Fruit fly (Drosophila melanogaster) whole organism, embryonic: ENCODE results near the gene CG5568.
A peak's percentile ranks its signal among the peaks of the same experiment; 100 is the strongest.

Source experiments
- Ada2b ChIP-seq: fragments of 200-800 bp; sonication (Bioruptor generic); IDR thresholded peaks from 2 replicates; pipeline ENCODE4 v1.3.6; 2022; ENCODE audit warnings: missing biosample characterization, missing genetic modification characterization
- Atf6 ChIP-seq: fragments of 200-800 bp; sonication (Bioruptor generic); IDR thresholded peaks from 2 replicates; pipeline ENCODE4 v1.3.6; 2022; ENCODE audit warnings: missing biosample characterization, missing genetic modification characterization
- BtbVII ChIP-seq: fragments of 200-800 bp; sonication (Bioruptor generic); optimal IDR thresholded peaks from 3 replicates; lab custom pipeline; 2017; ENCODE audit warnings: missing biosample characterization, mild to moderate bottlenecking, missing genetic modification characterization
- CG10267 ChIP-seq: fragments of 200-800 bp; sonication (Bioruptor generic); optimal IDR thresholded peaks from 2 replicates; lab custom pipeline; 2018; ENCODE audit warnings: missing biosample characterization, mild to moderate bottlenecking, missing genetic modification characterization, moderate library complexity
- CG10462 ChIP-seq: fragments of 200-800 bp; sonication (Bioruptor generic); optimal IDR thresholded peaks from 2 replicates; lab custom pipeline; 2016; ENCODE audit warnings: missing biosample characterization, missing genetic modification characterization
- CG11093 ChIP-seq: fragments of 200-800 bp; sonication (Bioruptor generic); IDR thresholded peaks from 3 replicates; pipeline ENCODE4 v1.3.6; 2022; ENCODE audit warnings: missing biosample characterization, missing genetic modification characterization
- CG12219 ChIP-seq: fragments of 200-800 bp; sonication (Bioruptor generic); optimal IDR thresholded peaks from 3 replicates; lab custom pipeline; 2018; ENCODE audit warnings: missing biosample characterization, mild to moderate bottlenecking, missing genetic modification characterization
- CG14710 ChIP-seq: fragments of 200-800 bp; sonication (Bioruptor generic); optimal IDR thresholded peaks from 3 replicates; lab custom pipeline; 2019; ENCODE audit warnings: missing biosample characterization, mild to moderate bottlenecking, missing genetic modification characterization, moderate library complexity
- CG17186 ChIP-seq: fragments of 200-800 bp; sonication (Bioruptor generic); optimal IDR thresholded peaks from 3 replicates; lab custom pipeline; 2017; ENCODE audit warnings: missing biosample characterization, missing genetic modification reagents, missing genetic modification characterization
- CG17359 ChIP-seq: fragments of 200-800 bp; sonication (Bioruptor generic); optimal IDR thresholded peaks from 3 replicates; lab custom pipeline; 2018; ENCODE audit warnings: missing biosample characterization, mild to moderate bottlenecking, missing genetic modification characterization, moderate library complexity
- CG17361 ChIP-seq: fragments of 200-800 bp; sonication (Bioruptor generic); IDR thresholded peaks from 3 replicates; pipeline ENCODE4 v1.3.6; 2022; ENCODE audit warnings: missing biosample characterization, missing genetic modification characterization
- CG18619 ChIP-seq: fragments of 200-800 bp; sonication (Bioruptor generic); optimal IDR thresholded peaks from 3 replicates; lab custom pipeline; 2017; ENCODE audit warnings: missing biosample characterization, mild to moderate bottlenecking, missing genetic modification characterization
- CG31224 ChIP-seq: fragments of 200-800 bp; sonication (Bioruptor generic); IDR thresholded peaks from 2 replicates; pipeline ENCODE4 v1.3.6; 2022; ENCODE audit warnings: missing biosample characterization, missing genetic modification characterization
- CG3163 ChIP-seq: fragments of 200-800 bp; sonication (Bioruptor generic); optimal IDR thresholded peaks from 3 replicates; lab custom pipeline; 2016; ENCODE audit warnings: missing biosample characterization, missing genetic modification characterization
- CG33213 ChIP-seq: fragments of 200-800 bp; sonication (Bioruptor generic); optimal IDR thresholded peaks from 3 replicates; lab custom pipeline; 2016; ENCODE audit warnings: missing biosample characterization, missing genetic modification characterization
- CG6654 ChIP-seq: fragments of 200-800 bp; sonication (Bioruptor generic); optimal IDR thresholded peaks from 2 replicates; lab custom pipeline; 2017; ENCODE audit warnings: missing biosample characterization, mild to moderate bottlenecking, missing genetic modification characterization
- CG6854 ChIP-seq: fragments of 200-800 bp; sonication (Bioruptor generic); optimal IDR thresholded peaks from 3 replicates; lab custom pipeline; 2017; ENCODE audit warnings: missing biosample characterization, mild to moderate bottlenecking, missing genetic modification characterization
- CG7786 ChIP-seq: fragments of 200-800 bp; sonication (Bioruptor generic); optimal IDR thresholded peaks from 2 replicates; lab custom pipeline; 2016; ENCODE audit warnings: missing biosample characterization, missing genetic modification characterization
- CG8944 ChIP-seq: fragments of 200-800 bp; sonication (Bioruptor generic); optimal IDR thresholded peaks from 3 replicates; lab custom pipeline; 2016; ENCODE audit warnings: missing biosample characterization, missing genetic modification characterization
- CG9437 ChIP-seq: fragments of 200-800 bp; sonication (Bioruptor generic); optimal IDR thresholded peaks from 2 replicates; lab custom pipeline; 2018; ENCODE audit warnings: missing biosample characterization, mild to moderate bottlenecking, missing genetic modification characterization
- D ChIP-seq, 2 experiments: fragments of 200-800 bp in 1 of 2; fragments of >200 bp in 1 of 2; sonication (Bioruptor generic) in 1 of 2; optimal IDR thresholded peaks; 2 replicates in 1 of 2; 3 replicates in 1 of 2; lab custom pipeline; 2017; ENCODE audit warnings: mild to moderate bottlenecking in 1 of 2, missing biosample characterization in 1 of 2, missing genetic modification characterization in 1 of 2, missing genetic modification reagents in 1 of 2
- Dek ChIP-seq: fragments of 200-800 bp; sonication (Bioruptor generic); optimal IDR thresholded peaks from 3 replicates; lab custom pipeline; 2019; ENCODE audit warnings: missing biosample characterization, mild to moderate bottlenecking, missing genetic modification characterization, moderate library complexity
- Dfd ChIP-seq, 2 experiments: fragments of >200 bp; optimal IDR thresholded peaks; 2 replicates each; lab custom pipeline; 2017; ENCODE audit warnings: missing biosample characterization in 2 of 2, missing genetic modification characterization in 2 of 2
- Dip3 ChIP-seq: fragments of 200-800 bp; sonication (Bioruptor generic); optimal IDR thresholded peaks from 3 replicates; lab custom pipeline; 2016; ENCODE audit warnings: missing biosample characterization, missing genetic modification characterization
- Dll ChIP-seq: fragments of 200-800 bp; sonication (Bioruptor generic); IDR thresholded peaks from 4 replicates; pipeline ENCODE4 v1.3.6; 2022; ENCODE audit warnings: missing biosample characterization, missing genetic modification characterization; ENCODE audit not compliant: partially characterized antibody
- ERR ChIP-seq: fragments of 200-800 bp; sonication (Bioruptor generic); optimal IDR thresholded peaks from 2 replicates; lab custom pipeline; 2016; ENCODE audit warnings: missing biosample characterization, missing genetic modification characterization
- GATAe ChIP-seq: fragments of 200-800 bp; sonication (Bioruptor generic); conservative IDR thresholded peaks from 2 replicates; pipeline ENCODE4 v1.3.6; 2022; ENCODE audit warnings: missing biosample characterization, missing genetic modification characterization
- MTF-1 ChIP-seq: fragments of 200-800 bp; sonication (Bioruptor generic); optimal IDR thresholded peaks from 2 replicates; lab custom pipeline; 2018; ENCODE audit warnings: missing biosample characterization, mild to moderate bottlenecking, missing genetic modification characterization, borderline replicate concordance
- Mes4 ChIP-seq: fragments of 200-800 bp; sonication (Bioruptor generic); optimal IDR thresholded peaks from 2 replicates; lab custom pipeline; 2016; ENCODE audit warnings: missing biosample characterization, missing genetic modification characterization
- NK7.1 ChIP-seq: fragments of 200-800 bp; sonication (Bioruptor generic); optimal IDR thresholded peaks from 3 replicates; lab custom pipeline; 2016; ENCODE audit warnings: missing biosample characterization, missing genetic modification characterization
- Neu2 ChIP-seq: fragments of 200-800 bp; sonication (Bioruptor generic); optimal IDR thresholded peaks from 3 replicates; lab custom pipeline; 2016; ENCODE audit warnings: missing biosample characterization, missing genetic modification characterization, borderline replicate concordance
- PHDP ChIP-seq: fragments of 200-800 bp; sonication (Bioruptor generic); optimal IDR thresholded peaks from 3 replicates; lab custom pipeline; 2018; ENCODE audit warnings: missing biosample characterization, mild to moderate bottlenecking, missing genetic modification characterization, moderate library complexity
- Sry-δ ChIP-seq: fragments of 200-800 bp; sonication (Bioruptor generic); optimal IDR thresholded peaks from 2 replicates; lab custom pipeline; 2016; ENCODE audit warnings: missing biosample characterization, missing genetic modification characterization
- al ChIP-seq: fragments of 200-800 bp; sonication (Bioruptor generic); IDR thresholded peaks from 2 replicates; pipeline ENCODE4 v1.3.6; 2022; ENCODE audit warnings: missing biosample characterization, missing genetic modification characterization
- dmrt99B ChIP-seq: fragments of 200-800 bp; sonication (Bioruptor generic); optimal IDR thresholded peaks from 2 replicates; lab custom pipeline; 2018; ENCODE audit warnings: missing biosample characterization, mild to moderate bottlenecking, missing genetic modification characterization, moderate library complexity
- fd102C ChIP-seq: fragments of 200-800 bp; sonication (Bioruptor generic); optimal IDR thresholded peaks from 2 replicates; lab custom pipeline; 2018; ENCODE audit warnings: missing biosample characterization, mild to moderate bottlenecking, missing genetic modification characterization, moderate library complexity
- fru ChIP-seq: fragments of >200 bp; optimal IDR thresholded peaks from 2 replicates; lab custom pipeline; 2017
- grn ChIP-seq: fragments of 200-800 bp; sonication (Bioruptor generic); optimal IDR thresholded peaks from 3 replicates; lab custom pipeline; 2017; ENCODE audit warnings: missing biosample characterization, missing genetic modification characterization
- hkb ChIP-seq, 2 experiments: fragments of 200-800 bp in 1 of 2; fragments of >200 bp in 1 of 2; sonication (Bioruptor generic) in 1 of 2; IDR thresholded peaks in 1 of 2; optimal IDR thresholded peaks in 1 of 2; 2 replicates each; pipeline versions ENCODE4 v1.3.6 to Lab custom; 2017 to 2022; ENCODE audit warnings: missing biosample characterization in 1 of 2, missing genetic modification characterization in 1 of 2
- hth ChIP-seq: fragments of >200 bp; optimal IDR thresholded peaks from 2 replicates; lab custom pipeline; 2017; ENCODE audit warnings: inconsistent platforms
- lola ChIP-seq, 3 experiments: fragments of >200 bp in 2 of 3; fragments of 200-800 bp in 1 of 3; sonication (Bioruptor generic) in 1 of 3; optimal IDR thresholded peaks; 2 replicates each; lab custom pipeline; 2017 to 2019; ENCODE audit warnings: missing biosample characterization in 3 of 3, missing genetic modification characterization in 3 of 3, mild to moderate bottlenecking in 1 of 3, moderate library complexity in 1 of 3
- org-1 ChIP-seq: fragments of 200-800 bp; sonication (Bioruptor generic); optimal IDR thresholded peaks from 2 replicates; lab custom pipeline; 2017; ENCODE audit warnings: missing biosample characterization, missing genetic modification characterization
- peb ChIP-seq: fragments of 200-800 bp; sonication (Bioruptor generic); IDR thresholded peaks from 2 replicates; pipeline ENCODE4 v1.3.6; 2022; ENCODE audit warnings: missing biosample characterization, missing genetic modification characterization
- prd ChIP-seq, 3 experiments: fragments of >200 bp in 2 of 3; fragments of 200-800 bp in 1 of 3; sonication (Bioruptor generic) in 1 of 3; optimal IDR thresholded peaks in 2 of 3; IDR thresholded peaks in 1 of 3; 2 replicates in 2 of 3; 3 replicates in 1 of 3; pipeline versions ENCODE4 v1.3.6 to Lab custom; 2017 to 2022; ENCODE audit warnings: missing biosample characterization in 1 of 3, missing genetic modification characterization in 1 of 3
- repo ChIP-seq: fragments of 200-800 bp; sonication (Bioruptor generic); optimal IDR thresholded peaks from 2 replicates; lab custom pipeline; 2016; ENCODE audit warnings: missing biosample characterization, missing genetic modification characterization
- rib ChIP-seq: fragments of 200-800 bp; sonication (Bioruptor generic); IDR thresholded peaks from 2 replicates; pipeline ENCODE4 v1.3.6; 2022; ENCODE audit warnings: missing biosample characterization, missing genetic modification characterization
- salm ChIP-seq: fragments of 200-800 bp; sonication (Bioruptor generic); optimal IDR thresholded peaks from 2 replicates; lab custom pipeline; 2018; ENCODE audit warnings: missing biosample characterization, mild to moderate bottlenecking, missing genetic modification characterization
- slp2 ChIP-seq: fragments of 200-800 bp; sonication (Bioruptor generic); optimal IDR thresholded peaks from 2 replicates; lab custom pipeline; 2016; ENCODE audit warnings: missing biosample characterization, missing genetic modification characterization
- ssp ChIP-seq: fragments of 200-800 bp; sonication (Bioruptor generic); IDR thresholded peaks from 2 replicates; pipeline ENCODE4 v1.3.6; 2022; ENCODE audit warnings: missing biosample characterization, missing genetic modification characterization
- zen ChIP-seq: fragments of 200-800 bp; sonication (Bioruptor generic); optimal IDR thresholded peaks from 3 replicates; lab custom pipeline; 2018; ENCODE audit warnings: missing biosample characterization, mild to moderate bottlenecking, missing genetic modification characterization, moderate library complexity

Gene CG5568

DNA sequence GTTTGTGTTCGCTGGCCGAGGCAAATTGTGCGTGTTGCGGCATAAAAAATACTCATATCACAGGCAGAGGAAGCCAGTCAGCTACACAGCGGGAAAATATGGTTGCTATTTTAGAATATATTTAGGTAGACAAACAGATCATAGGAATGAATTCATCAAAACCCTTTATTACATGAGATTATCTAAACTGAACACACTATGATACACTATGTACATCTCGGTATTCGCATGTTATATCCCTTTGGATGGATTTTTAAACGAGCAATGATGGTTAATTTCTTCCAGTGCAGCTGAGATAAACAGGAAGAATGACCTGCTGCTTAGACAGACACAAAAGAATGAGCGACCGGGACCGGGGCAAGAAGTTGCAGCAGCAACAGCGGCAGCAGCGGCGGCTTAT, 14.4 kb upstream of the CG5568 start (continued):
- TF ChIP-seq CG10267 (peak; percentile 75), CG17186 (GFP tag; lab: Kevin White, UChicago) (no peak), CG31224 (GFP tag; lab: Robert Waterston, UW) (no peak), grn (GFP tag; lab: Kevin White, UChicago) (no peak), CG17361 (no peak), rib (GFP tag; lab: Robert Waterston, UW) (no peak), Ada2b (GFP tag; lab: Robert Waterston, UW) (no peak), peb (GFP tag; lab: Robert Waterston, UW) (no peak), Atf6 (GFP tag; lab: Robert Waterston, UW) (no peak), CG9437 (no peak), slp2 (GFP tag; lab: Kevin White, UChicago) (peak; percentile 15), fru (no peak), CG8944 (no peak), CG12219 (GFP tag; lab: Kevin White, UChicago) (peak; percentile 22), repo (no peak), CG3163 (no peak), CG18619 (GFP tag; lab: Kevin White, UChicago) (no peak), org-1 (peak; percentile 22), hkb (optimal IDR thresholded peaks at IDR 0.05; lab: Kevin White, UChicago) (no peak), hkb (GFP tag; IDR thresholded peaks at IDR 0.05; lab: Robert Waterston, UW) (no peak), al (GFP tag; lab: Robert Waterston, UW) (no peak), NK7.1 (GFP tag; lab: Kevin White, UChicago) (peak; percentile 14), BtbVII (GFP tag; lab: Kevin White, UChicago) (no peak), CG33213 (no peak), dmrt99B (tag; lab: Kevin White, UChicago) (no peak), CG6654 (GFP tag; lab: Kevin White, UChicago) (no peak), GATAe (no peak), Sry-δ (no peak), fd102C (GFP tag; lab: Kevin White, UChicago) (peak; percentile 94), hth (lab: Kevin White, UChicago) (no peak), Dfd (GFP tag; optimal IDR thresholded peaks at IDR 0.05; lab: Kevin White, UChicago) (no peak), MTF-1 (GFP tag; lab: Kevin White, UChicago) (no peak), CG7786 (GFP tag; lab: Kevin White, UChicago) (peak; percentile 16), prd (optimal IDR thresholded peaks at IDR 0.05; lab: Kevin White, UChicago) (no peak), prd (GFP tag; IDR thresholded peaks at IDR 0.05; lab: Robert Waterston, UW) (peak; percentile 84; the same call in 2 of the 3 replicates), CG14710 (tag; lab: Kevin White, UChicago) (peak; percentile 72), lola (GFP tag; optimal IDR thresholded peaks at IDR 0.05; lab: Kevin White, UChicago) (peak in 1 of 3 experiments; percentile 86), Dek (no peak), CG17359 (no peak), PHDP (tag; lab: Kevin White, UChicago) (no peak), zen (peak; percentile 75), CG10462 (GFP tag; lab: Kevin White, UChicago) (no peak), CG11093 (GFP tag; lab: Robert Waterston, UW) (no peak), Dll (GFP tag; lab: Robert Waterston, UW) (no peak), CG6854 (no peak), D (optimal IDR thresholded peaks at IDR 0.05; lab: Kevin White, UChicago) (no peak), D (GFP tag; optimal IDR thresholded peaks at IDR 0.05; lab: Kevin White, UChicago) (peak; percentile 39), Neu2 (peak; percentile 29), salm (tag; lab: Kevin White, UChicago) (no peak), Dip3 (GFP tag; lab: Kevin White, UChicago) (no peak), ssp (GFP tag; lab: Robert Waterston, UW) (no peak), Mes4 (GFP tag; lab: Kevin White, UChicago) (peak; percentile 11), ERR (GFP tag; lab: Kevin White, UChicago) (no peak)
